Worm (Caenorhabditis elegans) whole organism, L4 larva: ENCODE measurements around the gene cdd-1.
"Not testable (repeated sequence)": the region's sequence is repeated elsewhere in the genome, so short reads cannot be mapped to it uniquely, and the experiment has no call there.

ENCODE experiments used
- D1046.2 ChIP-seq: fragments of 200-800 bp; sonication (Bioruptor generic); IDR thresholded peaks from 2 replicates; pipeline ENCODE4 v1.3.6; 2022; ENCODE audit warnings: missing genetic modification characterization, missing compliant biosample characterization
- F10B5.3 ChIP-seq: sonication (generic microtip); optimal IDR thresholded peaks from 2 replicates; lab custom pipeline; 2016; ENCODE audit warnings: mild to moderate bottlenecking, missing genetic modification characterization, missing compliant biosample characterization
- F26F4.8 ChIP-seq: fragments of 200-800 bp; sonication (Bioruptor generic); conservative IDR thresholded peaks from 2 replicates; pipeline ENCODE4 v1.3.6; 2022; ENCODE audit warnings: missing genetic modification characterization, missing compliant biosample characterization
- F44E2.7 ChIP-seq: fragments of 200-800 bp; sonication (Bioruptor generic); IDR thresholded peaks from 2 replicates; pipeline ENCODE4 v2.1.2; 2022; ENCODE audit warnings: missing genetic modification characterization, missing compliant biosample characterization
- R02D3.7 ChIP-seq: fragments of 150-350 bp; sonication (generic microtip); optimal IDR thresholded peaks from 3 replicates; lab custom pipeline; 2014; ENCODE audit warnings: missing biosample characterization, missing genetic modification characterization
- T20F7.1 ChIP-seq: fragments of 200-800 bp; sonication (Bioruptor generic); optimal IDR thresholded peaks from 2 replicates; lab custom pipeline; 2018; ENCODE audit warnings: mild to moderate bottlenecking, missing genetic modification characterization, missing compliant biosample characterization
- Y105C5A.15 ChIP-seq: fragments of 200-800 bp; sonication (Bioruptor generic); IDR thresholded peaks from 2 replicates; pipeline ENCODE4 v1.3.6; 2022; ENCODE audit warnings: missing genetic modification characterization, missing compliant biosample characterization
- Y5F2A.4 ChIP-seq: fragments of 200-800 bp; sonication (Bioruptor generic); optimal IDR thresholded peaks from 2 replicates; lab custom pipeline; 2018; ENCODE audit warnings: mild to moderate bottlenecking, missing genetic modification characterization, missing compliant biosample characterization
- ZK546.5 ChIP-seq, 2 experiments: sonication (generic microtip); optimal IDR thresholded peaks; 2 replicates each; lab custom pipeline; 2017; ENCODE audit warnings: missing biosample characterization in 2 of 2, missing genetic modification characterization in 2 of 2
- aha-1 ChIP-seq: fragments of 150-350 bp; peaks from one replicate; lab custom pipeline; 2014; ENCODE audit warnings: missing biosample characterization, missing genetic modification characterization
- ama-1 ChIP-seq: fragments of 150-350 bp; optimal IDR thresholded peaks from 2 replicates; lab custom pipeline; 2014; ENCODE audit warnings: inconsistent platforms, mixed read lengths
- daf-16 ChIP-seq, 3 experiments: sonication (generic microtip); optimal IDR thresholded peaks; 2 replicates each; lab custom pipeline; 2016 to 2017; ENCODE audit warnings: missing genetic modification characterization in 3 of 3, missing genetic modification reagents in 3 of 3, mild to moderate bottlenecking in 2 of 3, missing compliant biosample characterization in 2 of 3, missing biosample characterization in 1 of 3, moderate library complexity in 1 of 3
- dmd-6 ChIP-seq: fragments of 200-800 bp; sonication (Bioruptor generic); IDR thresholded peaks from 2 replicates; pipeline ENCODE4 v1.3.6; 2022; ENCODE audit warnings: missing genetic modification reagents, missing genetic modification characterization, missing compliant biosample characterization
- dmd-8 ChIP-seq: fragments of 200-800 bp; sonication (Bioruptor generic); IDR thresholded peaks from 2 replicates; pipeline ENCODE4 v1.3.6; 2022; ENCODE audit warnings: missing genetic modification characterization, missing compliant biosample characterization
- dmd-9 ChIP-seq: fragments of 200-800 bp; sonication (Bioruptor generic); IDR thresholded peaks from 2 replicates; pipeline ENCODE4 v1.3.6; 2022; ENCODE audit warnings: missing genetic modification reagents, missing genetic modification characterization, missing compliant biosample characterization
- dpl-1 ChIP-seq: fragments of 150-350 bp; optimal IDR thresholded peaks from 2 replicates; lab custom pipeline; 2014; ENCODE audit warnings: missing biosample characterization, missing genetic modification reagents, missing genetic modification characterization
- egl-27 ChIP-seq: sonication (generic microtip); optimal IDR thresholded peaks from 3 replicates; lab custom pipeline; 2017; ENCODE audit warnings: missing biosample characterization, missing genetic modification reagents, missing genetic modification characterization
- egl-43 ChIP-seq: fragments of 200-800 bp; sonication (Bioruptor generic); IDR thresholded peaks from 2 replicates; pipeline ENCODE4 v1.3.6; 2022; ENCODE audit warnings: missing genetic modification reagents, missing genetic modification characterization, missing compliant biosample characterization
- fos-1 ChIP-seq: fragments of 150-350 bp; optimal IDR thresholded peaks from 2 replicates; lab custom pipeline; 2014; ENCODE audit warnings: missing biosample characterization, missing genetic modification characterization
- lim-7 ChIP-seq: fragments of 200-800 bp; sonication (Bioruptor generic); IDR thresholded peaks from 2 replicates; pipeline ENCODE4 v1.3.6; 2022; ENCODE audit warnings: missing genetic modification characterization, missing compliant biosample characterization
- madf-5 ChIP-seq, 2 experiments: fragments of 200-800 bp; sonication (Bioruptor generic); IDR thresholded peaks; 2 replicates each; pipeline ENCODE4 v1.3.6; 2022; ENCODE audit warnings: missing compliant biosample characterization in 2 of 2, missing genetic modification characterization in 2 of 2
- mdl-1 ChIP-seq, 2 experiments: fragments of 150-350 bp in 1 of 2; sonication (generic microtip) in 1 of 2; optimal IDR thresholded peaks; 2 replicates each; lab custom pipeline; 2014 to 2017; ENCODE audit warnings: missing biosample characterization in 2 of 2, missing genetic modification characterization in 2 of 2
- mdt-29 ChIP-seq: fragments of 200-800 bp; sonication (Bioruptor generic); IDR thresholded peaks from 2 replicates; pipeline ENCODE4 v1.3.6; 2022; ENCODE audit warnings: missing genetic modification reagents, missing genetic modification characterization, missing compliant biosample characterization
- nhr-237 ChIP-seq: sonication (generic microtip); optimal IDR thresholded peaks from 2 replicates; lab custom pipeline; 2017; ENCODE audit warnings: missing biosample characterization, missing genetic modification characterization
- nhr-28 ChIP-seq: fragments of 150-350 bp; optimal IDR thresholded peaks from 2 replicates; lab custom pipeline; 2014; ENCODE audit warnings: missing biosample characterization, missing genetic modification characterization
- nhr-6 ChIP-seq: fragments of 150-350 bp; optimal IDR thresholded peaks from 2 replicates; lab custom pipeline; 2014; ENCODE audit warnings: missing biosample characterization, missing genetic modification characterization
- nhr-76 ChIP-seq: fragments of 150-350 bp; optimal IDR thresholded peaks from 2 replicates; lab custom pipeline; 2014; ENCODE audit warnings: missing biosample characterization, missing genetic modification characterization
- pha-4 ChIP-seq, 2 experiments: fragments of 150-350 bp in 1 of 2; fragments of 200-800 bp in 1 of 2; sonication (Bioruptor generic) in 1 of 2; IDR thresholded peaks in 1 of 2; optimal IDR thresholded peaks in 1 of 2; 2 replicates each; pipeline versions ENCODE4 v1.3.6 to Lab custom; 2014 to 2022; ENCODE audit warnings: missing genetic modification characterization in 2 of 2, missing genetic modification reagents in 2 of 2, missing biosample characterization in 1 of 2, missing compliant biosample characterization in 1 of 2
- pqm-1 ChIP-seq: sonication (generic microtip); optimal IDR thresholded peaks from 2 replicates; lab custom pipeline; 2017; ENCODE audit warnings: missing biosample characterization, missing genetic modification characterization
- saeg-2 ChIP-seq: fragments of 200-800 bp; sonication (Bioruptor generic); IDR thresholded peaks from 2 replicates; pipeline ENCODE4 v1.3.6; 2022; ENCODE audit warnings: missing genetic modification reagents, missing genetic modification characterization, missing compliant biosample characterization
- set-16 ChIP-seq: fragments of 200-800 bp; sonication (Bioruptor generic); IDR thresholded peaks from 2 replicates; pipeline ENCODE4 v1.3.6; 2022; ENCODE audit warnings: missing genetic modification reagents, missing genetic modification characterization, missing compliant biosample characterization
- skn-1 ChIP-seq: fragments of 150-350 bp; optimal IDR thresholded peaks from 2 replicates; lab custom pipeline; 2014; ENCODE audit warnings: missing biosample characterization, missing genetic modification characterization
- snpc-4 ChIP-seq: fragments of 150-350 bp; optimal IDR thresholded peaks from 2 replicates; lab custom pipeline; 2014; ENCODE audit warnings: missing biosample characterization, missing genetic modification characterization
- unc-130 ChIP-seq: sonication (generic microtip); optimal IDR thresholded peaks from 2 replicates; lab custom pipeline; 2016; ENCODE audit warnings: missing genetic modification reagents, missing genetic modification characterization, missing compliant biosample characterization
- zag-1 ChIP-seq: fragments of 150-350 bp; optimal IDR thresholded peaks from 2 replicates; lab custom pipeline; 2014; ENCODE audit warnings: missing biosample characterization, missing genetic modification characterization
- zfp-3 ChIP-seq: fragments of 200-800 bp; sonication (Bioruptor generic); conservative IDR thresholded peaks from 2 replicates; pipeline ENCODE4 v1.3.6; 2022; ENCODE audit warnings: missing genetic modification reagents, missing genetic modification characterization, missing compliant biosample characterization

The cdd-1 gene

ce11 chrX:8193213-8193612, 17.7 kb downstream of the cdd-1 start (continued):
- TF ChIP-seq fos-1 (tag; lab: Kevin White, UChicago), result no peak
- TF ChIP-seq saeg-2 (GFP tag; lab: Robert Waterston, UW), result no peak
- no peak for TF ChIP-seq madf-5 (GFP tag; IDR thresholded peaks at IDR 0.05; lab: Robert Waterston, UW)
- TF ChIP-seq ZK546.5 (tag; optimal IDR thresholded peaks at IDR 0.05; lab: Kevin White, UChicago), result no peak
- TF ChIP-seq nhr-76, result no peak
- TF ChIP-seq mdl-1 (tag; optimal IDR thresholded peaks at IDR 0.05; lab: Kevin White, UChicago), result peak in 1 of 2 experiments; percentile 20
- TF ChIP-seq F44E2.7, result no peak
- TF ChIP-seq D1046.2 (GFP tag; lab: Robert Waterston, UW), result no peak
- TF ChIP-seq dmd-6 (GFP tag; lab: Robert Waterston, UW), result peak; percentile 73
- no peak for TF ChIP-seq daf-16 (GFP tag; optimal IDR thresholded peaks at IDR 0.05; lab: Kevin White, UChicago)
- TF ChIP-seq daf-16 (tag; optimal IDR thresholded peaks at IDR 0.05; lab: Kevin White, UChicago), result peak; percentile 60
- peak; percentile 10 for TF ChIP-seq pqm-1 (tag; lab: Kevin White, UChicago)
- TF ChIP-seq nhr-28 (tag; lab: Kevin White, UChicago), result peak; percentile 51

ce11 chrX:8185037-8185436, 25.9 kb downstream of the cdd-1 start, which contains the start of gene C17H11.5:
Gene C17H11.5, minus strand, starts transcription at chrX:8185137.
- TF ChIP-seq aha-1 (tag; lab: Kevin White, UChicago) (peak; percentile 76), T20F7.1 (GFP tag; lab: Kevin White, UChicago) (no peak)

- TF ChIP-seq saeg-2 (GFP tag; lab: Robert Waterston, UW) (0 out of 2 replicates have a peak, but pooled peaks have one; percentile 17), lim-7 (GFP tag; lab: Robert Waterston, UW) (0 out of 2 replicates have a peak, but pooled peaks have one; percentile 11), egl-43 (GFP tag; lab: Robert Waterston, UW) (peak; percentile 79), set-16 (GFP tag; lab: Robert Waterston, UW) (peak; percentile 96), pha-4 (GFP tag; IDR thresholded peaks at IDR 0.05; lab: Robert Waterston, UW) (peak; percentile 40; the same call in 1 of the 2 replicates), Y105C5A.15 (GFP tag; lab: Robert Waterston, UW) (peak; percentile 72; the same call in 1 of the 2 replicates), D1046.2 (GFP tag; lab: Robert Waterston, UW) (0 out of 2 replicates have a peak, but pooled peaks have one; percentile 55), dmd-9 (GFP tag; lab: Robert Waterston, UW) (0 out of 2 replicates have a peak, but pooled peaks have one; percentile 53), zfp-3 (GFP tag; lab: Robert Waterston, UW) (0 out of 2 replicates have a peak, but pooled peaks have one; percentile 24), F26F4.8 (GFP tag; lab: Robert Waterston, UW) (0 out of 2 replicates have a peak, but pooled peaks have one; percentile 15), dmd-8 (peak; percentile 62; the same call in 1 of the 2 replicates), madf-5 (GFP tag; IDR thresholded peaks at IDR 0.05; lab: Robert Waterston, UW) (0 out of 4 replicates have a peak, but pooled peaks of 1 of the 2 experiments have one; percentile 16)
- TF ChIP-seq pha-4 (tag; optimal IDR thresholded peaks at IDR 0.05; lab: Kevin White, UChicago), result not testable (repeated sequence)
- TF ChIP-seq, all 104 proteins: peak for 12; not testable (repeated sequence) for 92
Observed at ce11 chrX:8181590-8182311, 29.2 kb downstream of the cdd-1 start, which contains the start of gene C17H11.4. Gene C17H11.4, minus strand, starts transcription at chrX:8181640.

- TF ChIP-seq skn-1 (no peak), unc-130 (GFP tag; lab: Kevin White, UChicago) (no peak), mdt-29 (GFP tag; lab: Robert Waterston, UW) (no peak), F10B5.3 (tag; lab: Kevin White, UChicago) (no peak), snpc-4 (tag; lab: Kevin White, UChicago) (no peak), nhr-6 (tag; lab: Kevin White, UChicago) (no peak), zag-1 (tag; lab: Kevin White, UChicago) (no peak), Y5F2A.4 (GFP tag; lab: Kevin White, UChicago) (no peak), dpl-1 (no peak), ama-1 (lab: Kevin White, UChicago) (no peak), nhr-237 (tag; lab: Kevin White, UChicago) (no peak), R02D3.7 (no peak), egl-27 (tag; lab: Kevin White, UChicago) (no peak)
Observed at ce11 chrX:8173610-8174009, 37.3 kb downstream of the cdd-1 start, which contains the start of gene C17H11.1. Gene C17H11.1, plus strand, starts transcription at chrX:8173910.
